Fruit fly (Drosophila melanogaster) whole organism, adult: ENCODE measurements around the gene CG5418.

Experiments
- CG14711 ChIP-seq: fragments of 200-800 bp; sonication (Bioruptor generic); optimal IDR thresholded peaks from 2 replicates; lab custom pipeline; 2018; ENCODE audit warnings: missing biosample characterization, mild to moderate bottlenecking, missing genetic modification characterization, moderate library complexity
- CG1620 ChIP-seq: fragments of 200-800 bp; sonication (Bioruptor generic); optimal IDR thresholded peaks from 2 replicates; lab custom pipeline; 2016; ENCODE audit warnings: missing biosample characterization, missing genetic modification characterization
- CG33017 ChIP-seq: fragments of 200-800 bp; sonication (Bioruptor generic); optimal IDR thresholded peaks from 2 replicates; lab custom pipeline; 2018; ENCODE audit warnings: missing biosample characterization, mild to moderate bottlenecking, missing genetic modification characterization, moderate library complexity
- cic ChIP-seq: fragments of 200-800 bp; sonication (Bioruptor generic); optimal IDR thresholded peaks from 2 replicates; lab custom pipeline; 2017; ENCODE audit warnings: missing biosample characterization, mild to moderate bottlenecking, missing genetic modification characterization, moderate library complexity
- kay ChIP-seq: fragments of 200-800 bp; sonication (Bioruptor generic); peaks from one replicate; lab custom pipeline; 2016; ENCODE audit warnings: missing biosample characterization, missing genetic modification characterization, borderline replicate concordance

- TF ChIP-seq kay (GFP tag; lab: Kevin White, UChicago): no peak
- TF ChIP-seq CG33017 (tag; lab: Kevin White, UChicago): no peak
- TF ChIP-seq CG14711 (tag; lab: Kevin White, UChicago): no peak
- no peak for TF ChIP-seq cic (GFP tag; lab: Kevin White, UChicago)
- TF ChIP-seq CG1620 (GFP tag; lab: Kevin White, UChicago): no peak
Observed at dm6 chr2L:12499189-12499588, 46.1 kb upstream of the CG5418 start.
